Fruit fly (Drosophila melanogaster) Kc167 (cell line): ENCODE measurements around the gene CG5641.
A peak's percentile ranks its signal among the peaks of the same experiment; 100 is the strongest.

Experiments
- Myc ChIP-seq: fragments of >200 bp; optimal IDR thresholded peaks from 2 replicates; lab custom pipeline; 2017; ENCODE audit warnings: missing external identifiers
- Sin3A ChIP-seq: fragments of >200 bp; optimal IDR thresholded peaks from 2 replicates; lab custom pipeline; 2018; ENCODE audit warnings: missing external identifiers
- h ChIP-seq: fragments of >200 bp; optimal IDR thresholded peaks from 3 replicates; lab custom pipeline; 2018; ENCODE audit warnings: missing external identifiers
- insv ChIP-seq: fragments of >200 bp; optimal IDR thresholded peaks from 3 replicates; lab custom pipeline; 2018; ENCODE audit warnings: missing external identifiers
- psq ChIP-seq: fragments of >200 bp; optimal IDR thresholded peaks from 2 replicates; lab custom pipeline; 2017; ENCODE audit warnings: missing external identifiers
- ttk ChIP-seq: sonication (Bioruptor generic); optimal IDR thresholded peaks from 2 replicates; lab custom pipeline; 2017; ENCODE audit warnings: missing external identifiers

CG5641 gene

dm6 chr3R:12431030-12431489, 2.0 kb upstream of the CG5641 start, which contains the start of gene Prosalpha2:
Gene Prosalpha2 (plus strand): TSS chr3R:12431321.
- no peak for TF ChIP-seq insv (lab: Kevin White, UChicago)
- no peak for TF ChIP-seq Myc (lab: Kevin White, UChicago)
- TF ChIP-seq h (lab: Kevin White, UChicago): no peak
- no peak for TF ChIP-seq Sin3A (lab: Kevin White, UChicago)
- no peak for TF ChIP-seq ttk
- TF ChIP-seq psq (lab: Kevin White, UChicago): no peak

DNA sequence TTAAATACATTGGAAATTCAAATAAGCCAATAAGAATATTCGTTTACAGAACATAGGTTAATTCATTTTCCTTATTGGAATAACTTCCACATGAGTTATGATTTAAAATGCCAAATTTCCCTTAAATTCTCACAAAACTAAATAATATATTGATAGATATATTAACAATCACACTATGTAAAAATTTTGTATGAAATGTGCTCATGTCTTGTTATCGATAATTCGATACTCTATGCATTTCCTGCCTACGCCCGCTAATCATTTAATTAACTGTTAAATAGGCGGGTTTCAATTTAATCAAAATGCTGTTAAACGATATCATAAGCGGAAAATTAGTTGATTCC, 2.8 kb downstream of the CG5641 start, which contains the start of gene NANS:
NANS (plus strand) TSS at position 269 of the 344 bp plus-strand sequence.
- TF ChIP-seq insv (lab: Kevin White, UChicago) (no peak), psq (lab: Kevin White, UChicago) (no peak), ttk (no peak), Myc (lab: Kevin White, UChicago) (no peak), h (lab: Kevin White, UChicago) (no peak), Sin3A (lab: Kevin White, UChicago) (no peak)

DNA sequence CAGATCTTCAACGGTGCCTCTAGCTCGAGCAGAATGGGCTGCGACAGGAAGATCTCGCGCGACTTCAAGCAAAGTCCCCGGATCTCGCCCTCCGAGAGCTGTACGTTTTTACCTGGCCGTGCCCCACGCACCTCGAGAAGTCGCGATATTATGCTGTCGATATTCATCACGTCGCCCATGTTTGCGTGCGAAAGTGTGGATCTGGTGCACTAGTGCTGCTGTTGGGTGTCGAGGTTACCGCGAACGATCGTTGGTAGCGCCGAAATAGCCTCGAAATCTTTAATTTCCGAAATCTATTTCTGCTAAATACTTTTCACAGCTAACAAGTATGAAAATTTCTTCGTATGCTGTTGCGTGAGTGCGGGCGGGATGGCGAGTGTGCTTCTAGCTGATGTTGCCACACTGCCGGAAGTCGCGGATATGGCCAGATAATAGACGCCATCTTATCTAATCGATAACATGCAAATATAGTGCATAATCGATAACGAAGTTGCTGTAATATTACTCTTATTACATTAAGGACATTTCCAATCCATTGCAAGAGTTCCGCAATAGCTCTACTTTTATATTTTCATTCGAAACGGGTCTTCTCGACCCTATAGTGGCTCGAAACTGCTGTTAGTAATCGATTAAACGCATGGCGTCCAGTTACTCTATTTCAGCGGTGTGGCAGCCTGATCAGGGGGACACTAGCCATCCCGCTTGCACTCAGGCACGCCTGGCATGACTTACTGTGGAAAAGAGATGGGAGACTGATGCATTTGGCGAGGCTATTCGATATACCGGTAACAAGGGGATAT, 3.4 kb downstream of the CG5641 start, which contains the start of gene Pp1-87B:
Pp1-87B (minus strand) TSS at position 408 of the 800 bp plus-strand sequence.
- TF ChIP-seq ttk (no peak), Myc (lab: Kevin White, UChicago) (no peak), h (lab: Kevin White, UChicago) (no peak), psq (lab: Kevin White, UChicago) (peak; percentile 100), insv (lab: Kevin White, UChicago) (no peak), Sin3A (lab: Kevin White, UChicago) (peak; percentile 32)

DNA sequence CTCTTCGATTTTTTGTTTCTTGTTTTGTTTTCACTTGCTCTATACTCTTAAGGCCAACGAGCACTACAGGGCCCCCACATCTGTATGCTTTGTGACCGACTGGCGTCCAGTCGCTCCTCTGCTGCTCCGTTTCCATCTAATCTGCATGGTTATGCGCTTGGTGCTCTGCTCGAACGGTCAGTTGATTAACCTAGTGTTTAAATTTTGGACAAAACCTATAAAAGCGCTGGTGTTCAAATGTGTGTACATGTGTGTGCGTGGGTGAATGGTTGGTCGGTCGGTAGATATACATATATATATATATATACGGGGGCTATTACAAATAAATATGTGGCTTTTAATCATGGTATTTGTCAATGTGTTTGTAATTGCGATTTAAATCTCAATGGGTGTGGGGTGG, 5.1 kb downstream of the CG5641 start:
- no peak for TF ChIP-seq psq (lab: Kevin White, UChicago)
- TF ChIP-seq Sin3A (lab: Kevin White, UChicago): no peak

- TF ChIP-seq h (lab: Kevin White, UChicago) (no peak), Myc (lab: Kevin White, UChicago) (no peak), insv (lab: Kevin White, UChicago) (no peak), psq (lab: Kevin White, UChicago) (no peak), ttk (no peak), Sin3A (lab: Kevin White, UChicago) (no peak)
Measured at dm6 chr3R:12422379-12422975, 6.6 kb downstream of the CG5641 start, which contains the start of the genes Scgbeta and CG17202. Gene Scgbeta (minus strand): TSS chr3R:12422429. Gene CG17202 (plus strand): TSS chr3R:12422768.

- TF ChIP-seq insv (lab: Kevin White, UChicago) (no peak), ttk (no peak), Sin3A (lab: Kevin White, UChicago) (no peak), h (lab: Kevin White, UChicago) (no peak)
Measured at dm6 chr3R:12413274-12413958, 15.7 kb downstream of the CG5641 start, which contains the start of the genes Dip-C and pps. Gene Dip-C (minus strand): TSS chr3R:12413759. Gene pps (plus strand): TSS chr3R:12413828.

- TF ChIP-seq insv (lab: Kevin White, UChicago): no peak
- TF ChIP-seq psq (lab: Kevin White, UChicago): no peak
Measured at dm6 chr3R:12411449-12411848, 17.6 kb downstream of the CG5641 start.

DNA sequence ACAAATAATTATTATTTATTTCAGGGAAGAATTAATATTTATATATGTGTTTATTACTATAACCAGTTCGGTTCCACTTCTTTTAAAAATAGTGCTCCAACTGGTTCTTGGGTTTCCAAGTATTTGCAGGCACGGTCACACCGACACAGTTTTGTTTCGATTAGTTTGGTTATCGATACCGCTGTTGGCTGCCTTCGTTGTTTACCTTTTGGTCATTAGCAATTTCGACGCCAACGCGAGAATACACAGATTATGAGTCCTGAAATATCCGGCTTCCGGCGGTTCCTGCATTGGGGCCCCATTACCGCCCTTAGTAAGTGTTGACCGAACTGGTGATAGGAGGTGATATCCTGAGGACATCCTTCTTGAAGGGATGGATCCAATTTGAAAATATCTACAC, 20.9 kb downstream of the CG5641 start, which contains the start of gene CG5196:
CG5196 (plus strand) TSS at position 157 of the 400 bp plus-strand sequence.
- TF ChIP-seq psq (lab: Kevin White, UChicago) (no peak), insv (lab: Kevin White, UChicago) (no peak), Sin3A (lab: Kevin White, UChicago) (no peak), h (lab: Kevin White, UChicago) (no peak), Myc (lab: Kevin White, UChicago) (no peak), ttk (no peak)

dm6 chr3R:12406235-12407196, 22.6 kb downstream of the CG5641 start, which contains the start of gene CG5167:
Gene CG5167 (plus strand): TSS chr3R:12406532.
- TF ChIP-seq insv (lab: Kevin White, UChicago): no peak
- TF ChIP-seq ttk: no peak
- no peak for TF ChIP-seq h (lab: Kevin White, UChicago)
- TF ChIP-seq psq (lab: Kevin White, UChicago): no peak
- no peak for TF ChIP-seq Myc (lab: Kevin White, UChicago)
- no peak for TF ChIP-seq Sin3A (lab: Kevin White, UChicago)

dm6 chr3R:12405928-12406234, 23.2 kb downstream of the CG5641 start, which contains the start of gene Cyp9f2:
Gene Cyp9f2 (minus strand): TSS chr3R:12406028.
- TF ChIP-seq h (lab: Kevin White, UChicago) (no peak), insv (lab: Kevin White, UChicago) (no peak), Sin3A (lab: Kevin White, UChicago) (no peak), Myc (lab: Kevin White, UChicago) (no peak), ttk (no peak), psq (lab: Kevin White, UChicago) (no peak)
